Fruit fly (Drosophila melanogaster) whole organism, pupa: Measurements from ENCODE around the gene Gr98d.

Experiments
- CG12605 ChIP-seq: fragments of 200-800 bp; sonication (Bioruptor generic); IDR thresholded peaks from 2 replicates; pipeline ENCODE4 v1.3.6; 2022; ENCODE audit warnings: missing biosample characterization, missing genetic modification characterization
- CG13204 ChIP-seq: fragments of 200-800 bp; sonication (Bioruptor generic); optimal IDR thresholded peaks from 2 replicates; lab custom pipeline; 2018; ENCODE audit warnings: missing biosample characterization, mild to moderate bottlenecking, missing genetic modification characterization, moderate library complexity
- CG17806 ChIP-seq: fragments of 200-800 bp; sonication (Bioruptor generic); optimal IDR thresholded peaks from 2 replicates; lab custom pipeline; 2018; ENCODE audit warnings: missing biosample characterization, mild to moderate bottlenecking, missing genetic modification characterization, moderate library complexity
- CG8159 ChIP-seq: fragments of 200-800 bp; sonication (Bioruptor generic); optimal IDR thresholded peaks from 3 replicates; lab custom pipeline; 2018; ENCODE audit warnings: missing biosample characterization, mild to moderate bottlenecking, missing genetic modification characterization, moderate library complexity
- CG9948 ChIP-seq: fragments of 200-800 bp; sonication (Bioruptor generic); optimal IDR thresholded peaks from 2 replicates; lab custom pipeline; 2018; ENCODE audit warnings: missing biosample characterization, mild to moderate bottlenecking, missing genetic modification characterization, moderate library complexity
- EcR ChIP-seq: fragments of 200-800 bp; sonication (Bioruptor generic); optimal IDR thresholded peaks from 3 replicates; lab custom pipeline; 2019; ENCODE audit warnings: missing biosample characterization, missing genetic modification characterization, mild to moderate bottlenecking, moderate library complexity, missing genetic modification reagents
- Pif1B ChIP-seq: fragments of 200-800 bp; sonication (Bioruptor generic); optimal IDR thresholded peaks from 3 replicates; lab custom pipeline; 2016; ENCODE audit warnings: missing biosample characterization, missing genetic modification characterization
- rn ChIP-seq: fragments of 200-800 bp; sonication (Bioruptor generic); IDR thresholded peaks from 2 replicates; pipeline ENCODE4 v1.3.6; 2022; ENCODE audit warnings: missing biosample characterization, missing genetic modification characterization

- TF ChIP-seq rn (GFP tag; lab: Robert Waterston, UW) (no peak), EcR (GFP tag; lab: Kevin White, UChicago) (no peak), CG17806 (tag; lab: Kevin White, UChicago) (no peak), CG8159 (tag; lab: Kevin White, UChicago) (no peak), CG13204 (no peak), Pif1B (GFP tag; lab: Kevin White, UChicago) (no peak), CG9948 (no peak), CG12605 (no peak)
Measured at dm6 chr3R:27593580-27594187, 47.8 kb downstream of the Gr98d start.
